Fruit fly (Drosophila melanogaster): ENCODE measurements around the gene 825-Oak.
A peak's percentile ranks its signal among the peaks of the same experiment; 100 is the strongest.

825-Oak gene

dm6 chr3L:19446394-19447349 is 25.4 kb downstream of the 825-Oak start, which contains the start of the genes CG33062 and Chd3 (continued):
- peak; percentile 45 for TF ChIP-seq CG1603 (tag; optimal IDR thresholded peaks at IDR 0.05)
- peak in 1 of 2 experiments; percentile 67 for TF ChIP-seq Dfd (GFP tag; optimal IDR thresholded peaks at IDR 0.05)
- TF ChIP-seq CG7987 (GFP tag; optimal IDR thresholded peaks at IDR 0.05): no peak
- 0 out of 3 replicates have a peak, but pooled peaks have one; percentile 32 for TF ChIP-seq CG34422 (GFP tag; IDR thresholded peaks at IDR 0.05)
- TF ChIP-seq CG12391 (tag; optimal IDR thresholded peaks at IDR 0.05): peak; percentile 39
- TF ChIP-seq CG8388 (GFP tag; optimal IDR thresholded peaks at IDR 0.05): peak; percentile 23
- TF ChIP-seq MBD-R2 (GFP tag; IDR thresholded peaks at IDR 0.05): peak; percentile 32; the same call in 1 of the 2 replicates
- peak; percentile 21 for TF ChIP-seq Sox102F (GFP tag; optimal IDR thresholded peaks at IDR 0.05)
- TF ChIP-seq MESR4 (GFP tag; optimal IDR thresholded peaks at IDR 0.05): no peak
- peak; percentile 19 for TF ChIP-seq Oli (tag; optimal IDR thresholded peaks at IDR 0.05)
- TF ChIP-seq Rfx (GFP tag; IDR thresholded peaks at IDR 0.05): peak; percentile 36; the same call in 1 of the 2 replicates
- no peak for TF ChIP-seq tup (GFP tag; optimal IDR thresholded peaks at IDR 0.05)
- no peak for TF ChIP-seq Max (GFP tag; optimal IDR thresholded peaks at IDR 0.05)
- TF ChIP-seq Eip74EF (GFP tag; optimal IDR thresholded peaks at IDR 0.05): peak in 1 of 2 experiments; percentile 32
- no peak for TF ChIP-seq Chrac-16 (GFP tag; optimal IDR thresholded peaks at IDR 0.05)
- TF ChIP-seq Dad (GFP tag; optimal IDR thresholded peaks at IDR 0.05): no peak
- TF ChIP-seq nmo (GFP tag; optimal IDR thresholded peaks at IDR 0.05): peak; percentile 69
- TF ChIP-seq CG32772 (GFP tag; IDR thresholded peaks at IDR 0.05): peak; percentile 35; the same call in 1 of the 2 replicates
- TF ChIP-seq CG16813 (GFP tag; IDR thresholded peaks at IDR 0.05; ENCODE audit: partially characterized antibody): peak; percentile 67
- no peak for TF ChIP-seq CG17186 (GFP tag; optimal IDR thresholded peaks at IDR 0.05)
- peak; percentile 19 for TF ChIP-seq CG9727 (GFP tag; optimal IDR thresholded peaks at IDR 0.05)
- 0 out of 2 replicates have a peak, but pooled peaks have one; percentile 40 for TF ChIP-seq CG9215 (GFP tag; IDR thresholded peaks at IDR 0.05)
- no peak for TF ChIP-seq GATAe (GFP tag; conservative IDR thresholded peaks at IDR 0.05)
- TF ChIP-seq lola (GFP tag; optimal IDR thresholded peaks at IDR 0.05): no peak
- no peak for TF ChIP-seq trem (tag; optimal IDR thresholded peaks at IDR 0.05)
- TF ChIP-seq Jarid2 (GFP tag; optimal IDR thresholded peaks at IDR 0.05): no peak
- TF ChIP-seq Hmx (GFP tag; optimal IDR thresholded peaks at IDR 0.05): no peak
- TF ChIP-seq B-H1 (GFP tag; IDR thresholded peaks at IDR 0.05): no peak; the same call in 1 of the 3 replicates
- TF ChIP-seq Doc3 (GFP tag; IDR thresholded peaks at IDR 0.05; ENCODE audit: partially characterized antibody): no peak
- no peak for TF ChIP-seq Vsx1 (GFP tag; optimal IDR thresholded peaks at IDR 0.05)
- no peak for TF ChIP-seq shn (GFP tag; optimal IDR thresholded peaks at IDR 0.05)
- TF ChIP-seq zen (tag; optimal IDR thresholded peaks at IDR 0.05): peak; percentile 18
- TF ChIP-seq CG2712 (tag; optimal IDR thresholded peaks at IDR 0.05): peak; percentile 53
- TF ChIP-seq CG9932 (GFP tag; IDR thresholded peaks at IDR 0.05): peak; percentile 52; the same call in 1 of the 2 replicates
- TF ChIP-seq CG10431 (GFP tag; optimal IDR thresholded peaks at IDR 0.05): no peak
- TF ChIP-seq Bgb (GFP tag; IDR thresholded peaks at IDR 0.05; ENCODE audit: partially characterized antibody): 0 out of 2 replicates have a peak, but pooled peaks have one; percentile 22
- TF ChIP-seq gt (GFP tag; IDR thresholded peaks at IDR 0.05): no peak
- TF ChIP-seq dysf (GFP tag; IDR thresholded peaks at IDR 0.05): peak; percentile 44; the same call in 1 of the 3 replicates
- TF ChIP-seq CG12236 (GFP tag; optimal IDR thresholded peaks at IDR 0.05): no peak
- no peak for TF ChIP-seq mam (GFP tag; optimal IDR thresholded peaks at IDR 0.05)
- peak; percentile 22; the same call in 1 of the 3 replicates for TF ChIP-seq croc (GFP tag; conservative IDR thresholded peaks at IDR 0.05)
- TF ChIP-seq C15 (GFP tag; IDR thresholded peaks at IDR 0.05): no peak
- TF ChIP-seq CG2116 (GFP tag; optimal IDR thresholded peaks at IDR 0.05): peak; percentile 4
- TF ChIP-seq CG13287 (GFP tag; IDR thresholded peaks at IDR 0.05; ENCODE audit: partially characterized antibody): no peak
- peak; percentile 24 for TF ChIP-seq Xbp1 (GFP tag; optimal IDR thresholded peaks at IDR 0.05)
- peak; percentile 94 for TF ChIP-seq Ets65A (GFP tag)
